In genomic region chrX:3693989-3694769, dm6 we compare ENCODE assay signal across 1 fruit fly cellular context.
TF ChIP-seq lines count a peak whose summit lies in the region.

No protein-coding gene starts in this region.

TF ChIP-seq in whole organism, embryonic, 481 proteins besides CTCF, POLR2A, EP300 and RAD21 (continued from another document and continues in another):
- TF ChIP-seq CG10274 (GFP tag; optimal IDR thresholded peaks at IDR 0.05; lab: Kevin White, UChicago) (no peak), Neu2 (GFP tag; optimal IDR thresholded peaks at IDR 0.05; lab: Kevin White, UChicago; ENCODE audit: borderline replicate concordance) (no peak), CG10431 (GFP tag; optimal IDR thresholded peaks at IDR 0.05; lab: Kevin White, UChicago) (no peak), CG3163 (GFP tag; optimal IDR thresholded peaks at IDR 0.05; lab: Kevin White, UChicago) (no peak), ttk (GFP tag; IDR thresholded peaks at IDR 0.05; lab: Robert Waterston, UW) (no peak), insv (GFP tag; optimal IDR thresholded peaks at IDR 0.05; lab: Kevin White, UChicago) (no peak), Dll (GFP tag; IDR thresholded peaks at IDR 0.05; lab: Robert Waterston, UW; ENCODE audit: partially characterized antibody) (no peak), Asciz (GFP tag; optimal IDR thresholded peaks at IDR 0.05; lab: Kevin White, UChicago) (peak; percentile 41), CG2889 (GFP tag; IDR thresholded peaks at IDR 0.05; lab: Robert Waterston, UW) (no peak), gce (GFP tag; IDR thresholded peaks at IDR 0.05; lab: Robert Waterston, UW) (no peak), CG8089 (GFP tag; optimal IDR thresholded peaks at IDR 0.05; lab: Kevin White, UChicago) (peak; percentile 1), salm (tag; optimal IDR thresholded peaks at IDR 0.05; lab: Kevin White, UChicago) (peak; percentile 26), CG2875 (GFP tag; optimal IDR thresholded peaks at IDR 0.05; lab: Kevin White, UChicago) (peak; percentile 57), CG8388 (GFP tag; optimal IDR thresholded peaks at IDR 0.05; lab: Kevin White, UChicago) (peak; percentile 44), ato (GFP tag; IDR thresholded peaks at IDR 0.05; lab: Robert Waterston, UW; ENCODE audit: partially characterized antibody) (no peak), al (GFP tag; IDR thresholded peaks at IDR 0.05; lab: Robert Waterston, UW) (no peak), CG12219 (GFP tag; optimal IDR thresholded peaks at IDR 0.05; lab: Kevin White, UChicago) (peak; percentile 19), dan (GFP tag; IDR thresholded peaks at IDR 0.05; lab: Robert Waterston, UW) (no peak), CG13775 (GFP tag; optimal IDR thresholded peaks at IDR 0.05; lab: Kevin White, UChicago) (peak; percentile 44), CG32767 (GFP tag; IDR thresholded peaks at IDR 0.05; lab: Robert Waterston, UW) (no peak), zen (tag; optimal IDR thresholded peaks at IDR 0.05; lab: Kevin White, UChicago) (no peak), Opbp (GFP tag; IDR thresholded peaks at IDR 0.05; lab: Robert Waterston, UW; ENCODE audit: partially characterized antibody) (no peak), sens-2 (GFP tag; IDR thresholded peaks at IDR 0.05; lab: Robert Waterston, UW) (no peak), Gsc (GFP tag; IDR thresholded peaks at IDR 0.05; lab: Robert Waterston, UW) (no peak), so (GFP tag; IDR thresholded peaks at IDR 0.05; lab: Robert Waterston, UW) (no peak), CG1647 (GFP tag; optimal IDR thresholded peaks at IDR 0.05; lab: Kevin White, UChicago) (no peak), CG9876 (GFP tag; optimal IDR thresholded peaks at IDR 0.05; lab: Kevin White, UChicago) (no peak), stc (GFP tag; IDR thresholded peaks at IDR 0.05; lab: Robert Waterston, UW) (peak; percentile 40; the same call in 1 of the 2 replicates), CG2120 (GFP tag; optimal IDR thresholded peaks at IDR 0.05; lab: Kevin White, UChicago) (peak; percentile 42), bsh (GFP tag; optimal IDR thresholded peaks at IDR 0.05; lab: Kevin White, UChicago) (peak; percentile 56 to 64), jigr1 (GFP tag; IDR thresholded peaks at IDR 0.05; lab: Robert Waterston, UW) (no peak), maf-S (GFP tag; optimal IDR thresholded peaks at IDR 0.05; lab: Kevin White, UChicago) (peak; percentile 7), Dek (tag; optimal IDR thresholded peaks at IDR 0.05; lab: Kevin White, UChicago) (no peak), Trl (optimal IDR thresholded peaks at IDR 0.05; lab: Kevin White, UChicago) (peak; percentile 14 to 50), Trl (GFP tag; optimal IDR thresholded peaks at IDR 0.05; lab: Kevin White, UChicago) (no peak), CG17568 (GFP tag; optimal IDR thresholded peaks at IDR 0.05; lab: Kevin White, UChicago) (no peak), abd-A (tag; optimal IDR thresholded peaks at IDR 0.05; lab: Kevin White, UChicago) (no peak), CrebB (tag; optimal IDR thresholded peaks at IDR 0.05; lab: Kevin White, UChicago) (no peak), sens (GFP tag; lab: Kevin White, UChicago) (peak; percentile 96), CG6175 (GFP tag; IDR thresholded peaks at IDR 0.05; lab: Robert Waterston, UW) (no peak), Bdp1 (GFP tag; optimal IDR thresholded peaks at IDR 0.05; lab: Kevin White, UChicago) (no peak), CG13894 (tag; optimal IDR thresholded peaks at IDR 0.05; lab: Kevin White, UChicago) (no peak), Bgb (GFP tag; IDR thresholded peaks at IDR 0.05; lab: Robert Waterston, UW; ENCODE audit: partially characterized antibody) (no peak), vvl (GFP tag; IDR thresholded peaks at IDR 0.05; lab: Robert Waterston, UW) (no peak), B-H2 (GFP tag; optimal IDR thresholded peaks at IDR 0.05; lab: Kevin White, UChicago) (no peak), her (GFP tag; optimal IDR thresholded peaks at IDR 0.05; lab: Kevin White, UChicago) (no peak), row (GFP tag; IDR thresholded peaks at IDR 0.05; lab: Robert Waterston, UW) (peak; percentile 62), ci (GFP tag; IDR thresholded peaks at IDR 0.05; lab: Robert Waterston, UW) (peak; percentile 41; the same call in 1 of the 3 replicates), Dp (GFP tag; optimal IDR thresholded peaks at IDR 0.05; lab: Kevin White, UChicago) (no peak), nerfin-1 (tag; optimal IDR thresholded peaks at IDR 0.05; lab: Kevin White, UChicago) (peak; percentile 55), TFAM (GFP tag; optimal IDR thresholded peaks at IDR 0.05; lab: Kevin White, UChicago) (no peak), CG2199 (GFP tag; IDR thresholded peaks at IDR 0.05; lab: Robert Waterston, UW) (no peak), CG7745 (tag; optimal IDR thresholded peaks at IDR 0.05; lab: Kevin White, UChicago) (no peak), tna (GFP tag; IDR thresholded peaks at IDR 0.05; lab: Robert Waterston, UW; ENCODE audit: partially characterized antibody) (no peak), hbn (GFP tag; IDR thresholded peaks at IDR 0.05; lab: Robert Waterston, UW; ENCODE audit: partially characterized antibody) (no peak), croc (GFP tag; conservative IDR thresholded peaks at IDR 0.05; lab: Robert Waterston, UW) (no peak; the same call in 1 of the 3 replicates), ftz-f1 (GFP tag; optimal IDR thresholded peaks at IDR 0.05; lab: Kevin White, UChicago) (no peak), CG3847 (GFP tag; IDR thresholded peaks at IDR 0.05; lab: Robert Waterston, UW) (no peak), sisA (GFP tag; IDR thresholded peaks at IDR 0.05; lab: Robert Waterston, UW) (no peak; the same call in 1 of the 2 replicates), prd (optimal IDR thresholded peaks at IDR 0.05; lab: Kevin White, UChicago) (no peak), prd (GFP tag; IDR thresholded peaks at IDR 0.05; lab: Robert Waterston, UW) (peak; percentile 56; the same call in 1 of the 3 replicates), Sin3A (optimal IDR thresholded peaks at IDR 0.05; lab: Kevin White, UChicago) (no peak), CG11247 (GFP tag; IDR thresholded peaks at IDR 0.05; lab: Robert Waterston, UW) (no peak), CG17829 (tag; optimal IDR thresholded peaks at IDR 0.05; lab: Kevin White, UChicago) (peak; percentile 55), emc (GFP tag; optimal IDR thresholded peaks at IDR 0.05; lab: Kevin White, UChicago) (no peak), Myb (GFP tag; optimal IDR thresholded peaks at IDR 0.05; lab: Kevin White, UChicago) (no peak), sim (GFP tag; IDR thresholded peaks at IDR 0.05; lab: Robert Waterston, UW) (no peak), ssp (GFP tag; IDR thresholded peaks at IDR 0.05; lab: Robert Waterston, UW) (no peak), gem (tag; optimal IDR thresholded peaks at IDR 0.05; lab: Kevin White, UChicago) (peak; percentile 75), dimm (GFP tag; IDR thresholded peaks at IDR 0.05; lab: Robert Waterston, UW) (no peak), ase (GFP tag; IDR thresholded peaks at IDR 0.05; lab: Robert Waterston, UW) (no peak), CG12744 (GFP tag; optimal IDR thresholded peaks at IDR 0.05; lab: Kevin White, UChicago) (no peak), CG10366 (GFP tag; IDR thresholded peaks at IDR 0.05; lab: Robert Waterston, UW) (peak; percentile 32; the same call in 1 of the 2 replicates), ken (GFP tag; IDR thresholded peaks at IDR 0.05; lab: Robert Waterston, UW) (0 out of 3 replicates have a peak, but pooled peaks have one; percentile 53), CG10209 (GFP tag; optimal IDR thresholded peaks at IDR 0.05; lab: Kevin White, UChicago) (peak; percentile 60), CG13624 (GFP tag; optimal IDR thresholded peaks at IDR 0.05; lab: Kevin White, UChicago) (peak; percentile 23), Xbp1 (GFP tag; optimal IDR thresholded peaks at IDR 0.05; lab: Kevin White, UChicago) (peak; percentile 54), MTF-1 (GFP tag; optimal IDR thresholded peaks at IDR 0.05; lab: Kevin White, UChicago; ENCODE audit: borderline replicate concordance) (no peak), Hmx (GFP tag; optimal IDR thresholded peaks at IDR 0.05; lab: Kevin White, UChicago) (no peak), seq (GFP tag; IDR thresholded peaks at IDR 0.05; lab: Robert Waterston, UW) (0 out of 2 replicates have a peak, but pooled peaks have one; percentile 34), cad (GFP tag; optimal IDR thresholded peaks at IDR 0.05; lab: Kevin White, UChicago) (no peak), MBD-R2 (GFP tag; IDR thresholded peaks at IDR 0.05; lab: Robert Waterston, UW) (no peak), Dfd (GFP tag; optimal IDR thresholded peaks at IDR 0.05; lab: Kevin White, UChicago) (no peak), CHES-1-like (GFP tag; optimal IDR thresholded peaks at IDR 0.05; lab: Kevin White, UChicago) (no peak), CG2116 (GFP tag; optimal IDR thresholded peaks at IDR 0.05; lab: Kevin White, UChicago) (peak; percentile 23), CG3995 (GFP tag; optimal IDR thresholded peaks at IDR 0.05; lab: Kevin White, UChicago) (no peak), HHEX (GFP tag; optimal IDR thresholded peaks at IDR 0.05; lab: Kevin White, UChicago) (peak; percentile 62), NK7.1 (GFP tag; optimal IDR thresholded peaks at IDR 0.05; lab: Kevin White, UChicago) (peak; percentile 16), wor (GFP tag; IDR thresholded peaks at IDR 0.05; lab: Robert Waterston, UW) (no peak), CG15479 (GFP tag; optimal IDR thresholded peaks at IDR 0.05; lab: Kevin White, UChicago) (no peak), CG12071 (GFP tag; optimal IDR thresholded peaks at IDR 0.05; lab: Kevin White, UChicago) (no peak), CG1602 (GFP tag; optimal IDR thresholded peaks at IDR 0.05; lab: Kevin White, UChicago) (peak; percentile 40), MESR4 (GFP tag; optimal IDR thresholded peaks at IDR 0.05; lab: Kevin White, UChicago) (no peak), Nf-YB (GFP tag; optimal IDR thresholded peaks at IDR 0.05; lab: Kevin White, UChicago) (peak; percentile 47), pita (GFP tag; optimal IDR thresholded peaks at IDR 0.05; lab: Kevin White, UChicago) (no peak), fu2 (GFP tag; optimal IDR thresholded peaks at IDR 0.05; lab: Kevin White, UChicago) (no peak), br (optimal IDR thresholded peaks at IDR 0.05; lab: Kevin White, UChicago) (no peak), luna (GFP tag; optimal IDR thresholded peaks at IDR 0.05; lab: Kevin White, UChicago) (no peak), nom (GFP tag; optimal IDR thresholded peaks at IDR 0.05; lab: Kevin White, UChicago) (no peak), CG13123 (GFP tag; optimal IDR thresholded peaks at IDR 0.05; lab: Kevin White, UChicago) (no peak), CG6272 (GFP tag; IDR thresholded peaks at IDR 0.05; lab: Robert Waterston, UW) (no peak), H15 (GFP tag; IDR thresholded peaks at IDR 0.05; lab: Robert Waterston, UW) (no peak), tin (GFP tag; optimal IDR thresholded peaks at IDR 0.05; lab: Kevin White, UChicago) (peak; percentile 42), CG4707 (GFP tag; optimal IDR thresholded peaks at IDR 0.05; lab: Kevin White, UChicago) (peak; percentile 4), unc-4 (GFP tag; IDR thresholded peaks at IDR 0.05; lab: Robert Waterston, UW; ENCODE audit: partially characterized antibody) (no peak), ac (GFP tag; optimal IDR thresholded peaks at IDR 0.05; lab: Kevin White, UChicago) (peak; percentile 3), CG1024 (GFP tag; IDR thresholded peaks at IDR 0.05; lab: Robert Waterston, UW) (no peak), CG31224 (GFP tag; IDR thresholded peaks at IDR 0.05; lab: Robert Waterston, UW) (no peak), CG8765 (GFP tag; IDR thresholded peaks at IDR 0.05; lab: Robert Waterston, UW) (no peak), Hr3 (GFP tag; optimal IDR thresholded peaks at IDR 0.05; lab: Kevin White, UChicago) (peak; percentile 53), CG13424 (tag; optimal IDR thresholded peaks at IDR 0.05; lab: Kevin White, UChicago) (peak; percentile 67), ind (GFP tag; optimal IDR thresholded peaks at IDR 0.05; lab: Kevin White, UChicago) (peak; percentile 58), Kr (GFP tag; optimal IDR thresholded peaks at IDR 0.05; lab: Kevin White, UChicago) (no peak), nau (GFP tag; optimal IDR thresholded peaks at IDR 0.05; lab: Kevin White, UChicago) (peak; percentile 32), D19A (tag; optimal IDR thresholded peaks at IDR 0.05; lab: Kevin White, UChicago) (peak; percentile 69), Dad (GFP tag; optimal IDR thresholded peaks at IDR 0.05; lab: Kevin White, UChicago) (peak; percentile 6), Lpt (GFP tag; optimal IDR thresholded peaks at IDR 0.05; lab: Kevin White, UChicago) (no peak), otp (GFP tag; IDR thresholded peaks at IDR 0.05; lab: Robert Waterston, UW) (no peak), CG12155 (GFP tag; optimal IDR thresholded peaks at IDR 0.05; lab: Kevin White, UChicago) (peak; percentile 15), tgo (GFP tag; IDR thresholded peaks at IDR 0.05; lab: Robert Waterston, UW) (peak; percentile 50; the same call in 2 of the 3 replicates), E2f2 (GFP tag; IDR thresholded peaks at IDR 0.05; lab: Robert Waterston, UW) (0 out of 2 replicates have a peak, but pooled peaks have one; percentile 10), Meics (GFP tag; optimal IDR thresholded peaks at IDR 0.05; lab: Kevin White, UChicago) (peak; percentile 57), Atf3 (GFP tag; optimal IDR thresholded peaks at IDR 0.05; lab: Kevin White, UChicago) (peak; percentile 43), kni (GFP tag; optimal IDR thresholded peaks at IDR 0.05; lab: Kevin White, UChicago) (peak; percentile 73), Abd-B (GFP tag; optimal IDR thresholded peaks at IDR 0.05; lab: Kevin White, UChicago) (peak; percentile 39), Dref (GFP tag; IDR thresholded peaks at IDR 0.05; lab: Robert Waterston, UW) (no peak), cas (GFP tag; IDR thresholded peaks at IDR 0.05; lab: Robert Waterston, UW) (no peak), bbx (GFP tag; IDR thresholded peaks at IDR 0.05; lab: Robert Waterston, UW; ENCODE audit: partially characterized antibody) (no peak), CG18619 (GFP tag; optimal IDR thresholded peaks at IDR 0.05; lab: Kevin White, UChicago) (peak; percentile 39), scrt (GFP tag; optimal IDR thresholded peaks at IDR 0.05; lab: Kevin White, UChicago) (peak; percentile 16), CG34224 (GFP tag; IDR thresholded peaks at IDR 0.05; lab: Robert Waterston, UW; ENCODE audit: partially characterized antibody) (no peak), CG3065 (GFP tag; optimal IDR thresholded peaks at IDR 0.05; lab: Kevin White, UChicago) (peak; percentile 25), Ets65A (GFP tag; lab: Kevin White, UChicago) (peak; percentile 89), CkIIα-i1 (GFP tag; IDR thresholded peaks at IDR 0.05; lab: Robert Waterston, UW) (no peak), p53 (GFP tag; optimal IDR thresholded peaks at IDR 0.05; lab: Kevin White, UChicago) (no peak), en (GFP tag; optimal IDR thresholded peaks at IDR 0.05; lab: Kevin White, UChicago) (no peak)
